Worm (Caenorhabditis elegans): Measurements from ENCODE around the gene npp-18.

ce11 chrIII:13313788-13314187 is 17.1 kb downstream of the npp-18 start, which contains the start of gene Y43F4B.10:
- TF ChIP-seq nhr-23 (tag; optimal IDR thresholded peaks at IDR 0.05): no peak
- TF ChIP-seq lin-11 (tag; optimal IDR thresholded peaks at IDR 0.05): no peak
- no peak for TF ChIP-seq skn-1 (tag; optimal IDR thresholded peaks at IDR 0.05)

Measured in whole organism, L2 larva.